Fruit fly (Drosophila melanogaster) whole organism, embryonic: ENCODE results near the gene Tasp1.
A peak's percentile ranks its signal among the peaks of the same experiment; 100 is the strongest.

Experiments
- Bgb ChIP-seq: fragments of 200-800 bp; sonication (Bioruptor generic); IDR thresholded peaks from 2 replicates; pipeline ENCODE4 v1.3.6; 2022; ENCODE audit warnings: missing biosample characterization, missing genetic modification characterization; ENCODE audit not compliant: partially characterized antibody
- CG10462 ChIP-seq: fragments of 200-800 bp; sonication (Bioruptor generic); optimal IDR thresholded peaks from 2 replicates; lab custom pipeline; 2016; ENCODE audit warnings: missing biosample characterization, missing genetic modification characterization
- CG13775 ChIP-seq: fragments of 200-800 bp; sonication (Bioruptor generic); optimal IDR thresholded peaks from 3 replicates; lab custom pipeline; 2017; ENCODE audit warnings: missing biosample characterization, mild to moderate bottlenecking, missing genetic modification characterization
- CG1647 ChIP-seq: fragments of 200-800 bp; sonication (Bioruptor generic); optimal IDR thresholded peaks from 3 replicates; lab custom pipeline; 2016; ENCODE audit warnings: missing biosample characterization, missing genetic modification characterization
- CG17186 ChIP-seq: fragments of 200-800 bp; sonication (Bioruptor generic); optimal IDR thresholded peaks from 3 replicates; lab custom pipeline; 2017; ENCODE audit warnings: missing biosample characterization, missing genetic modification reagents, missing genetic modification characterization
- CG17612 ChIP-seq: fragments of 200-800 bp; sonication (Bioruptor generic); IDR thresholded peaks from 2 replicates; pipeline ENCODE4 v1.3.6; 2022; ENCODE audit warnings: missing biosample characterization, missing genetic modification characterization
- CG17829 ChIP-seq: fragments of 200-800 bp; optimal IDR thresholded peaks from 2 replicates; lab custom pipeline; 2019; ENCODE audit warnings: missing biosample characterization, mild to moderate bottlenecking, missing genetic modification characterization, moderate library complexity
- CG18011 ChIP-seq: fragments of 200-800 bp; sonication (Bioruptor generic); optimal IDR thresholded peaks from 2 replicates; lab custom pipeline; 2017; ENCODE audit warnings: missing biosample characterization, missing genetic modification characterization, mild to moderate bottlenecking, moderate library complexity, missing genotype
- CG34376 ChIP-seq: fragments of 200-800 bp; sonication (Bioruptor generic); optimal IDR thresholded peaks from 2 replicates; lab custom pipeline; 2018; ENCODE audit warnings: missing biosample characterization, mild to moderate bottlenecking, missing genetic modification characterization
- CG4707 ChIP-seq: fragments of 200-800 bp; sonication (Bioruptor generic); optimal IDR thresholded peaks from 2 replicates; lab custom pipeline; 2018; ENCODE audit warnings: missing biosample characterization, mild to moderate bottlenecking, missing genetic modification characterization, moderate library complexity
- CG4730 ChIP-seq: fragments of 200-800 bp; sonication (Bioruptor generic); IDR thresholded peaks from 2 replicates; pipeline ENCODE4 v1.3.6; 2022; ENCODE audit warnings: missing biosample characterization, missing genetic modification characterization
- CG6683 ChIP-seq: fragments of 200-800 bp; sonication (Bioruptor generic); optimal IDR thresholded peaks from 2 replicates; lab custom pipeline; 2017; ENCODE audit warnings: missing biosample characterization, mild to moderate bottlenecking, missing genetic modification characterization, missing genetic modification reagents
- CG7745 ChIP-seq: fragments of 200-800 bp; sonication (Bioruptor generic); optimal IDR thresholded peaks from 2 replicates; lab custom pipeline; 2018; ENCODE audit warnings: missing biosample characterization, mild to moderate bottlenecking, missing genetic modification characterization, moderate library complexity
- CG7928 ChIP-seq: fragments of 200-800 bp; sonication (Bioruptor generic); optimal IDR thresholded peaks from 2 replicates; lab custom pipeline; 2017; ENCODE audit warnings: missing biosample characterization, mild to moderate bottlenecking, missing genetic modification characterization
- Dek ChIP-seq: fragments of 200-800 bp; sonication (Bioruptor generic); optimal IDR thresholded peaks from 3 replicates; lab custom pipeline; 2019; ENCODE audit warnings: missing biosample characterization, mild to moderate bottlenecking, missing genetic modification characterization, moderate library complexity
- H2.0 ChIP-seq: fragments of 200-800 bp; sonication (Bioruptor generic); IDR thresholded peaks from 2 replicates; pipeline ENCODE4 v1.3.6; 2022; ENCODE audit warnings: missing biosample characterization, missing genetic modification characterization
- PHDP ChIP-seq: fragments of 200-800 bp; sonication (Bioruptor generic); optimal IDR thresholded peaks from 3 replicates; lab custom pipeline; 2018; ENCODE audit warnings: missing biosample characterization, mild to moderate bottlenecking, missing genetic modification characterization, moderate library complexity
- Pdp1 ChIP-seq, 2 experiments: fragments of 200-800 bp; sonication (Bioruptor generic); optimal IDR thresholded peaks; 3 replicates each; lab custom pipeline; 2016; ENCODE audit warnings: missing biosample characterization in 2 of 2, missing genetic modification characterization in 2 of 2, mild to moderate bottlenecking in 1 of 2, moderate library complexity in 1 of 2
- amos ChIP-seq: fragments of 200-800 bp; sonication (Bioruptor generic); IDR thresholded peaks from 2 replicates; pipeline ENCODE4 v1.3.6; 2022; ENCODE audit warnings: missing biosample characterization, missing genetic modification characterization; ENCODE audit not compliant: partially characterized antibody
- aop ChIP-seq: fragments of 200-800 bp; sonication (Bioruptor generic); IDR thresholded peaks from 2 replicates; pipeline ENCODE4 v1.3.6; 2022; ENCODE audit warnings: missing biosample characterization, missing genetic modification characterization
- bigmax ChIP-seq: fragments of 200-800 bp; sonication (Bioruptor generic); optimal IDR thresholded peaks from 2 replicates; lab custom pipeline; 2018; ENCODE audit warnings: missing biosample characterization, mild to moderate bottlenecking, missing genetic modification characterization
- cwo ChIP-seq: fragments of 200-800 bp; sonication (Bioruptor generic); optimal IDR thresholded peaks from 3 replicates; lab custom pipeline; 2017; ENCODE audit warnings: missing biosample characterization, missing genetic modification characterization, mild to moderate bottlenecking, moderate library complexity, missing genetic modification reagents
- ems ChIP-seq: fragments of 200-800 bp; sonication (Bioruptor generic); optimal IDR thresholded peaks from 3 replicates; lab custom pipeline; 2016; ENCODE audit warnings: missing biosample characterization, missing genetic modification characterization
- gfzf ChIP-seq: fragments of 200-800 bp; sonication (Bioruptor generic); optimal IDR thresholded peaks from 2 replicates; lab custom pipeline; 2016; ENCODE audit warnings: missing biosample characterization, mild to moderate bottlenecking, missing genetic modification characterization, moderate library complexity
- gro ChIP-seq: fragments of 200-800 bp; sonication (Bioruptor generic); optimal IDR thresholded peaks from 2 replicates; lab custom pipeline; 2016; ENCODE audit warnings: missing biosample characterization, missing genetic modification characterization
- jumu ChIP-seq: fragments of 200-800 bp; sonication (Bioruptor generic); optimal IDR thresholded peaks from 3 replicates; lab custom pipeline; 2016; ENCODE audit warnings: missing biosample characterization, missing genetic modification characterization
- nau ChIP-seq: fragments of 200-800 bp; sonication (Bioruptor generic); optimal IDR thresholded peaks from 3 replicates; lab custom pipeline; 2017; ENCODE audit warnings: missing biosample characterization, mild to moderate bottlenecking, missing genetic modification characterization, missing genetic modification reagents
- pita ChIP-seq: fragments of 200-800 bp; sonication (Bioruptor generic); optimal IDR thresholded peaks from 2 replicates; lab custom pipeline; 2017; ENCODE audit warnings: missing biosample characterization, mild to moderate bottlenecking, missing genetic modification characterization
- row ChIP-seq: fragments of 200-800 bp; sonication (Bioruptor generic); IDR thresholded peaks from 3 replicates; pipeline ENCODE4 v1.3.6; 2022; ENCODE audit warnings: missing biosample characterization, missing genetic modification characterization
- schlank ChIP-seq: fragments of 200-800 bp; sonication (Bioruptor generic); optimal IDR thresholded peaks from 2 replicates; lab custom pipeline; 2018; ENCODE audit warnings: missing biosample characterization, mild to moderate bottlenecking, missing genetic modification characterization
- sens-2 ChIP-seq: fragments of 200-800 bp; sonication (Bioruptor generic); IDR thresholded peaks from 2 replicates; pipeline ENCODE4 v1.3.6; 2022; ENCODE audit warnings: missing biosample characterization, missing genetic modification characterization
- slp2 ChIP-seq: fragments of 200-800 bp; sonication (Bioruptor generic); optimal IDR thresholded peaks from 2 replicates; lab custom pipeline; 2016; ENCODE audit warnings: missing biosample characterization, missing genetic modification characterization
- toy ChIP-seq: fragments of 200-800 bp; sonication (Bioruptor generic); IDR thresholded peaks from 2 replicates; pipeline ENCODE4 v1.3.6; 2022; ENCODE audit warnings: missing biosample characterization, missing genetic modification characterization
- vvl ChIP-seq: fragments of 200-800 bp; sonication (Bioruptor generic); IDR thresholded peaks from 2 replicates; pipeline ENCODE4 v1.3.6; 2022; ENCODE audit warnings: missing biosample characterization, missing genetic modification characterization
- zfh1 ChIP-seq: fragments of 200-800 bp; sonication (Bioruptor generic); IDR thresholded peaks from 3 replicates; pipeline ENCODE4 v1.3.6; 2022; ENCODE audit warnings: missing biosample characterization, missing genetic modification characterization

Tasp1 gene

dm6 chr3L:16090330-16090803 is 3.0 kb upstream of the Tasp1 start, which contains the start of the genes CG5235 and ClC-c (continued):
- TF ChIP-seq CG34376 (peak; percentile 45), gro (GFP tag; lab: Kevin White, UChicago) (peak; percentile 25), CG18011 (GFP tag; lab: Kevin White, UChicago) (no peak), CG17186 (GFP tag; lab: Kevin White, UChicago) (peak; percentile 55), CG17829 (tag; lab: Kevin White, UChicago) (peak; percentile 34), Bgb (peak; percentile 85), Pdp1 (GFP tag; optimal IDR thresholded peaks at IDR 0.05; lab: Kevin White, UChicago) (peak in 1 of 2 experiments; percentile 22), row (GFP tag; lab: Robert Waterston, UW) (peak; percentile 7; the same call in 1 of the 3 replicates), vvl (peak; percentile 38; the same call in 1 of the 2 replicates), amos (GFP tag; lab: Robert Waterston, UW) (peak; percentile 87), sens-2 (GFP tag; lab: Robert Waterston, UW) (no peak), CG7745 (peak; percentile 46)

DNA sequence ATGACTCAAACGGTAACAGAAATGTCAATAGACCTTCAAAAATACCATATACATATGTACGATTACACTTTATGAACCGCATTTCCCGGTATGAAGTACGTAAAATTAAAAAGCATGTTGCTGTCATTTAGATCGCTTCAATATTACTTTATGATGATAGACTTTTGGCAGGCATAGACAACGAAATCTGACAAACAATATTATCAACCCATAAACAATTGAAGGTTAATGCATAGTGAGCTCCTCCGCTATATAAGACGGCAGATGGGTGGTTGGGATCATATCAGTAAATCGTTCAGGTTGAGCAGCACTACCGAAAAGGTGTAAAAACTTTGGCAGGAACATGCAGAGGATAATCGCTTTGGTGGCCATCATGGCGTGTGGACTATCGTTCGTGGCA is 3.6 kb downstream of the Tasp1 start, which contains the start of gene CG13075:
Gene CG13075, plus strand, starts transcription at position 301 of the 400 bp plus-strand sequence.
- TF ChIP-seq H2.0 (GFP tag; lab: Robert Waterston, UW) (no peak), jumu (GFP tag; lab: Kevin White, UChicago) (no peak), CG6683 (GFP tag; lab: Kevin White, UChicago) (no peak), CG4707 (GFP tag; lab: Kevin White, UChicago) (no peak), schlank (no peak), Dek (tag; lab: Kevin White, UChicago) (no peak), gfzf (GFP tag; lab: Kevin White, UChicago) (no peak), toy (no peak), nau (GFP tag; lab: Kevin White, UChicago) (no peak), cwo (no peak), aop (GFP tag; lab: Robert Waterston, UW) (no peak), ems (GFP tag; lab: Kevin White, UChicago) (no peak), CG10462 (GFP tag; lab: Kevin White, UChicago) (no peak), pita (no peak), slp2 (no peak), PHDP (tag; lab: Kevin White, UChicago) (no peak), zfh1 (no peak), bigmax (no peak), CG7928 (no peak), CG4730 (no peak)

- TF ChIP-seq CG13775 (GFP tag; lab: Kevin White, UChicago) (no peak), CG17612 (GFP tag; lab: Robert Waterston, UW) (no peak), CG1647 (GFP tag; lab: Kevin White, UChicago) (no peak)
Measured at dm6 chr3L:16082251-16082650, 5.1 kb downstream of the Tasp1 start, which contains the start of gene CG33258. CG33258 (plus strand) TSS chr3L:16082551.
